Fruit fly (Drosophila melanogaster): ENCODE data around the gene CG14312.

CG14312 gene

dm6 chr3R:18283441-18283840, at the start of gene CG14312, which contains the start of gene CG8064 (continued):
- TF ChIP-seq z (GFP tag; IDR thresholded peaks at IDR 0.05) = no peak
- no peak for TF ChIP-seq al (GFP tag; IDR thresholded peaks at IDR 0.05)
- TF ChIP-seq cwo (GFP tag; optimal IDR thresholded peaks at IDR 0.05) = peak; percentile 91
- TF ChIP-seq ranshi (GFP tag; IDR thresholded peaks at IDR 0.05) = no peak
- no peak for TF ChIP-seq Hr78 (GFP tag; optimal IDR thresholded peaks at IDR 0.05)
- TF ChIP-seq gcm2 (GFP tag; optimal IDR thresholded peaks at IDR 0.05) = no peak
- TF ChIP-seq Xrp1 (GFP tag; IDR thresholded peaks at IDR 0.05) = no peak
- TF ChIP-seq YL-1 (GFP tag; optimal IDR thresholded peaks at IDR 0.05) = peak; percentile 93
- TF ChIP-seq Dip2 (GFP tag; IDR thresholded peaks at IDR 0.05) = no peak
- TF ChIP-seq Ptx1 (GFP tag; IDR thresholded peaks at IDR 0.05) = no peak
- no peak for TF ChIP-seq CG10209 (GFP tag; optimal IDR thresholded peaks at IDR 0.05)
- no peak for TF ChIP-seq pita (GFP tag; optimal IDR thresholded peaks at IDR 0.05)
- no peak for TF ChIP-seq CG1647 (GFP tag; optimal IDR thresholded peaks at IDR 0.05)
- TF ChIP-seq CG17829 (tag; optimal IDR thresholded peaks at IDR 0.05) = peak; percentile 21
- TF ChIP-seq Xbp1 (GFP tag; optimal IDR thresholded peaks at IDR 0.05) = no peak
- no peak for TF ChIP-seq Elba2 (GFP tag; optimal IDR thresholded peaks at IDR 0.05)
- no peak for TF ChIP-seq CG32767 (GFP tag; IDR thresholded peaks at IDR 0.05)
- TF ChIP-seq Awh (GFP tag; IDR thresholded peaks at IDR 0.05) = no peak
- no peak for TF ChIP-seq chif (GFP tag; optimal IDR thresholded peaks at IDR 0.05)
- peak; percentile 81 for TF ChIP-seq CG13287 (GFP tag; IDR thresholded peaks at IDR 0.05; ENCODE audit: partially characterized antibody)
- TF ChIP-seq Sry-δ (GFP tag; optimal IDR thresholded peaks at IDR 0.05) = peak; percentile 94
- no peak for TF ChIP-seq CG6654 (GFP tag; optimal IDR thresholded peaks at IDR 0.05)
- no peak for TF ChIP-seq Rfx (GFP tag; IDR thresholded peaks at IDR 0.05)
- no peak for TF ChIP-seq CG12155 (GFP tag; optimal IDR thresholded peaks at IDR 0.05)
- TF ChIP-seq lbe (GFP tag; optimal IDR thresholded peaks at IDR 0.05) = no peak
- peak; percentile 78 for TF ChIP-seq CG6791 (GFP tag; IDR thresholded peaks at IDR 0.05; ENCODE audit: partially characterized antibody)
- TF ChIP-seq salm (tag; optimal IDR thresholded peaks at IDR 0.05) = no peak
- TF ChIP-seq CG3838 (GFP tag; optimal IDR thresholded peaks at IDR 0.05) = no peak
- TF ChIP-seq Dref (GFP tag; IDR thresholded peaks at IDR 0.05) = peak; percentile 94
- peak; percentile 78 for TF ChIP-seq MBD-R2 (GFP tag; IDR thresholded peaks at IDR 0.05)
- no peak for TF ChIP-seq row (GFP tag; IDR thresholded peaks at IDR 0.05)
- no peak for TF ChIP-seq CG1024 (GFP tag; IDR thresholded peaks at IDR 0.05)
- no peak for TF ChIP-seq CG1832 (GFP tag; optimal IDR thresholded peaks at IDR 0.05)
- TF ChIP-seq nerfin-1 (tag; optimal IDR thresholded peaks at IDR 0.05) = no peak
- TF ChIP-seq slbo (GFP tag; IDR thresholded peaks at IDR 0.05) = no peak
- no peak for TF ChIP-seq mld (GFP tag; IDR thresholded peaks at IDR 0.05; ENCODE audit: partially characterized antibody)
- TF ChIP-seq HLH54F (GFP tag; optimal IDR thresholded peaks at IDR 0.05) = no peak
- no peak for TF ChIP-seq Dad (GFP tag; optimal IDR thresholded peaks at IDR 0.05)
- TF ChIP-seq Optix (GFP tag; IDR thresholded peaks at IDR 0.05) = no peak
- TF ChIP-seq CG10274 (GFP tag; optimal IDR thresholded peaks at IDR 0.05) = no peak
- TF ChIP-seq Mad (GFP tag; optimal IDR thresholded peaks at IDR 0.05) = no peak
- TF ChIP-seq CG18011 (GFP tag; optimal IDR thresholded peaks at IDR 0.05) = peak; percentile 3
- no peak for TF ChIP-seq Atf-2 (GFP tag; optimal IDR thresholded peaks at IDR 0.05)
- no peak for TF ChIP-seq Asciz (GFP tag; optimal IDR thresholded peaks at IDR 0.05)
- no peak for TF ChIP-seq scrt (GFP tag; optimal IDR thresholded peaks at IDR 0.05)
- no peak for TF ChIP-seq CG3163 (GFP tag; optimal IDR thresholded peaks at IDR 0.05)
- TF ChIP-seq CG11456 (GFP tag; IDR thresholded peaks at IDR 0.05) = no peak
- TF ChIP-seq Lim3 (GFP tag; IDR thresholded peaks at IDR 0.05) = no peak
- no peak for TF ChIP-seq Dek (tag; optimal IDR thresholded peaks at IDR 0.05)
- no peak for TF ChIP-seq sug (tag; optimal IDR thresholded peaks at IDR 0.05)
- TF ChIP-seq D19A (tag; optimal IDR thresholded peaks at IDR 0.05) = no peak
- peak; percentile 41; the same call in 1 of the 2 replicates for TF ChIP-seq inv (GFP tag; IDR thresholded peaks at IDR 0.05; ENCODE audit: partially characterized antibody)
